Worm (Caenorhabditis elegans): ENCODE measurements around the gene F52H3.6.

Gene F52H3.6

DNA sequence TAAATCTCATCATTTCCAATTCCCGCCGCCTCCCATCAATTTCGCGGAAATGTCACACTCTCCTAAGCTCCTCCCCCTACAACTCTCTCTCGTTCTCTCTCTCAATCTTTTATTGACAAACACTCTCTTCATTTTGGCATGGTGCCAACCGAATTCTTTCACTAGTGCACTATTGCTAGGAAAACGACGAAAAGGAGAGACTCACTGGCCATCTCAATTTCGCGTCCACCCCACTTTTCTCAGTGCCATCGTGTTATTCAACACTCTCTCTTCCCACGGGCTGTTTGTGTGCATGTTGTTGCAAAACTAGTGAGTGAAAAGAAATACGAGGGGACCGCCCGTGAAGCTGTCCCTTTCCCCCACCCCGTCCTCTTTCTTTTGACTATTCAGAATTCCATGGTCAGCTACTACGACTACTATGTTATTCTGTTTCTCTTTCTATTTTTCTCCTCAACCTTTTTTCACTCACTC lies 43.3 kb downstream of the F52H3.6 start:
- TF ChIP-seq mep-1 (tag; optimal IDR thresholded peaks at IDR 0.05) (peak; percentile 53), pha-4 (tag; optimal IDR thresholded peaks at IDR 0.05) (no peak), hlh-1 (tag; optimal IDR thresholded peaks at IDR 0.05) (peak; percentile 2), sptf-1 (tag; optimal IDR thresholded peaks at IDR 0.05) (peak; percentile 42), ham-2 (GFP tag; optimal IDR thresholded peaks at IDR 0.05) (no peak), mls-2 (tag; optimal IDR thresholded peaks at IDR 0.05) (peak; percentile 21), zip-8 (tag; optimal IDR thresholded peaks at IDR 0.05) (no peak), unc-62 (GFP tag; optimal IDR thresholded peaks at IDR 0.05) (peak; percentile 89), lin-32 (GFP tag; optimal IDR thresholded peaks at IDR 0.05) (no peak), unc-120 (tag; optimal IDR thresholded peaks at IDR 0.05; ENCODE audit: poor library complexity, severe bottlenecking) (peak; percentile 86)

DNA sequence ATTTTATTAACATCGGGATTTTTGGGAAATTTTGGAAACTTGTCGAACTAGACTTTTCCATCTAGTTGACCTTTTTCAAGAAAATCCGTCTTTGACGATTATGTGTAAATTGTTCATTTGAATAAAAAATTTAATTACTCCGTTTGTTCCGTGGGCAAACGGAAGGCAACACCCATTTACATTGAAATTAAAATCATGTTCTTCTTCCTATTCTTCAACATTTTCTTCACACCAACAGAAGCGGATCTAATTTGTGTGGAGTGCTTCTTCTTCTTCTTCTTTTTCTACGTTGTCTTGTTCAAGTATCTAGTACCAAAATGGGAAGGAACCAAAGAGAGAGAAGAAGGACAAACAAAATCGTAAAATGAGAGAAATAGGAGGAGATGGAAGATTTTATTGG lies 45.8 kb downstream of the F52H3.6 start:
- TF ChIP-seq ces-1 (GFP tag; optimal IDR thresholded peaks at IDR 0.05) (peak; percentile 93), drap-1 (GFP tag; optimal IDR thresholded peaks at IDR 0.05) (no peak), nhr-237 (tag; optimal IDR thresholded peaks at IDR 0.05) (no peak)

DNA sequence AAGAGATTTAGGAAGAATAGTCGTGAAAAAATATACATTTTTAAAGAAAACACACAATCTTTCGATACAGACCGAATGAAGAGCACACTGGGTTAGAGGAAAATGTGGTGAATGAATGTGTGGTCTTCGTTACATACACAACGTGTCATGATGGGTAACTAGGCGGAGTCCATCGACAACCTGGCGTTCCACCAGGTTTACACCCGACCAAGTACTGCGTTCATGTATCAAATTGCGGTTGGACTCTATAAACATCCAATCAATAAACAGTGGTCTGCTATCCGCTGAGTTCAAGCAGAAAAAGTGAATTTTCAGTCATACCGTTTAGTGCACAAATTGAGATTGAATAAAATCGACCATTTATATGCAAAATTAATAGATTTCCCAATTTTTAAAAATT lies 46.5 kb downstream of the F52H3.6 start, which contains the start of gene sdz-38:
sdz-38 (minus strand) TSS at position 101 of the 400 bp plus-strand sequence.
- TF ChIP-seq lin-32 (GFP tag; optimal IDR thresholded peaks at IDR 0.05): no peak
- no peak for TF ChIP-seq elt-1 (tag; optimal IDR thresholded peaks at IDR 0.05; ENCODE audit: borderline replicate concordance, insufficient read depth)
- TF ChIP-seq blmp-1 (tag; optimal IDR thresholded peaks at IDR 0.05): no peak
- no peak for TF ChIP-seq unc-120 (tag; optimal IDR thresholded peaks at IDR 0.05; ENCODE audit: poor library complexity, severe bottlenecking)
- TF ChIP-seq sem-2 (GFP tag; optimal IDR thresholded peaks at IDR 0.05): no peak
- TF ChIP-seq snpc-4 (tag; optimal IDR thresholded peaks at IDR 0.05): no peak

DNA sequence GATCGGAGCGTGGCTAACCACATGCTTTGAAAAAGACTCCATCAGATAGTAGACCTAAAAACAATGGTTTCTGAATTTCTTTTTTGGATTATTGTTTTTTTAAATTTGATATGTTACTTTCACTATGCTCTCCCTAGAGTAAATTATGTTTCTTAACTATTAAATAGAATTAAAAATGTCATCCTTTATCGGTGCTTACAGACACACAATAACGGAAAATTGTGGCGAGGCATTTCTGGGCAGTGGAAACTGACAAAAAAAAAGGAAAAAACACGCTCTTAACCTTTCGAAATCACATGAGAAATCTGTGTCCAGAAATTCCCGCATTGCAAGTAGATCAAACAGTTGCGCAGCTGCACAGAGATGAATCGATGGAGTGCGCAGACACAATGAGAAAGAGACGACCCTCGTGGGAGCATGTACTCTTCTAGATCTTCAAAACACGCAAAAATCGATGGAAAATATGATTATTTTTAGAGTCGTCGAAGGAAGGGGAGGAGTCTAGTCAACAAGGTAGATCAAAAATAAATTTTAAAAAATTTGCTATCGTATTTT lies 48.1 kb downstream of the F52H3.6 start, which contains the start of gene ZK892.6:
ZK892.6 (minus strand) TSS at position 51 of the 555 bp plus-strand sequence.
- TF ChIP-seq lin-32 (GFP tag; optimal IDR thresholded peaks at IDR 0.05) (no peak), nhr-12 (tag; optimal IDR thresholded peaks at IDR 0.05) (no peak), mls-2 (tag; optimal IDR thresholded peaks at IDR 0.05) (no peak), cnd-1 (tag; optimal IDR thresholded peaks at IDR 0.05) (no peak), nhr-76 (tag; optimal IDR thresholded peaks at IDR 0.05) (no peak), elt-1 (tag; optimal IDR thresholded peaks at IDR 0.05; ENCODE audit: borderline replicate concordance, insufficient read depth) (no peak)

Measured in whole organism, mixed stage, embryonic.